Fruit fly (Drosophila melanogaster) whole organism: Measurements from ENCODE around the gene Mfe2.

ENCODE experiments used
- Dll ChIP-seq: fragments of >200 bp; optimal IDR thresholded peaks from 2 replicates; lab custom pipeline; 2017
- EcR ChIP-seq, 2 experiments: fragments of >200 bp; optimal IDR thresholded peaks; 2 replicates each; lab custom pipeline; 2017; ENCODE audit warnings: missing biosample characterization in 2 of 2, missing genetic modification characterization in 2 of 2, missing genetic modification reagents in 2 of 2
- pan ChIP-seq: fragments of >200 bp; optimal IDR thresholded peaks from 2 replicates; lab custom pipeline; 2017

dm6 chrX:16323063-16323462 is 52.3 kb downstream of the Mfe2 start, which contains the start of the genes CG9917 and CG32579:
- TF ChIP-seq Dll (lab: Kevin White, UChicago) = no peak
- no peak for TF ChIP-seq pan (lab: Kevin White, UChicago)
- TF ChIP-seq EcR (GFP tag; optimal IDR thresholded peaks at IDR 0.05; lab: Kevin White, UChicago) = no peak
